Worm (Caenorhabditis elegans): ENCODE data around the gene T04C12.33.

Gene T04C12.33

ce11 chrV:11078874-11079273 lies 26.9 kb downstream of the T04C12.33 start:
- TF ChIP-seq unc-55 (GFP tag; optimal IDR thresholded peaks at IDR 0.05) (peak; percentile 18), sma-9 (GFP tag; optimal IDR thresholded peaks at IDR 0.05) (no peak), sma-9 (tag; optimal IDR thresholded peaks at IDR 0.05) (no peak)

- TF ChIP-seq sma-9 (GFP tag; optimal IDR thresholded peaks at IDR 0.05): peak; percentile 60
- TF ChIP-seq sma-9 (tag; optimal IDR thresholded peaks at IDR 0.05): no peak
- TF ChIP-seq sem-4 (tag; optimal IDR thresholded peaks at IDR 0.05): peak; percentile 9
- TF ChIP-seq lsy-2 (tag; optimal IDR thresholded peaks at IDR 0.05): peak in 1 of 2 experiments; percentile 29
- TF ChIP-seq F13H6.1 (tag; optimal IDR thresholded peaks at IDR 0.05): peak; percentile 75
- TF ChIP-seq elt-1 (tag; optimal IDR thresholded peaks at IDR 0.05): no peak
- TF ChIP-seq blmp-1 (tag; optimal IDR thresholded peaks at IDR 0.05; ENCODE audit: insufficient read depth): no peak
- peak; percentile 96 for TF ChIP-seq fos-1 (tag; optimal IDR thresholded peaks at IDR 0.05)
- TF ChIP-seq nhr-129 (tag; optimal IDR thresholded peaks at IDR 0.05): peak; percentile 60
Measured at ce11 chrV:11080345-11081102, 28.5 kb downstream of the T04C12.33 start, which contains the start of gene act-1. TSS of gene act-1 (plus strand) at chrV:11081052.

ce11 chrV:11082475-11082874 lies 30.5 kb downstream of the T04C12.33 start:
- TF ChIP-seq sma-9 (GFP tag; optimal IDR thresholded peaks at IDR 0.05) (peak; percentile 81), sma-9 (tag; optimal IDR thresholded peaks at IDR 0.05) (no peak), nhr-237 (tag; optimal IDR thresholded peaks at IDR 0.05) (no peak), R02D3.7 (tag; optimal IDR thresholded peaks at IDR 0.05) (no peak), lin-13 (GFP tag; optimal IDR thresholded peaks at IDR 0.05) (peak; percentile 21), F13H6.1 (tag; optimal IDR thresholded peaks at IDR 0.05) (peak; percentile 86), crh-2 (tag; optimal IDR thresholded peaks at IDR 0.05) (peak; percentile 14), mdl-1 (tag; optimal IDR thresholded peaks at IDR 0.05) (no peak), dmd-4 (tag; optimal IDR thresholded peaks at IDR 0.05) (no peak), sma-3 (GFP tag; optimal IDR thresholded peaks at IDR 0.05) (peak; percentile 73), unc-39 (tag; optimal IDR thresholded peaks at IDR 0.05) (no peak), nhr-6 (tag; optimal IDR thresholded peaks at IDR 0.05) (peak; percentile 68), sem-4 (tag; optimal IDR thresholded peaks at IDR 0.05) (peak; percentile 33), C34F6.9 (tag; optimal IDR thresholded peaks at IDR 0.05) (peak; percentile 14), nhr-129 (tag; optimal IDR thresholded peaks at IDR 0.05) (peak; percentile 78), ama-1 (optimal IDR thresholded peaks at IDR 0.05) (peak; percentile 38), nhr-11 (tag; optimal IDR thresholded peaks at IDR 0.05) (no peak), ztf-4 (tag; optimal IDR thresholded peaks at IDR 0.05) (peak; percentile 79), lsy-2 (tag; optimal IDR thresholded peaks at IDR 0.05) (peak; percentile 14 to 48)

ce11 chrV:11082964-11083363 lies 30.9 kb downstream of the T04C12.33 start:
- TF ChIP-seq lin-13 (GFP tag; optimal IDR thresholded peaks at IDR 0.05) (no peak), mbf-1 (tag; optimal IDR thresholded peaks at IDR 0.05) (no peak), ceh-16 (tag; optimal IDR thresholded peaks at IDR 0.05) (no peak), unc-39 (tag; optimal IDR thresholded peaks at IDR 0.05) (no peak), gmeb-1 (tag; optimal IDR thresholded peaks at IDR 0.05) (no peak), ama-1 (optimal IDR thresholded peaks at IDR 0.05) (no peak), egl-27 (tag; optimal IDR thresholded peaks at IDR 0.05) (no peak), peb-1 (tag; optimal IDR thresholded peaks at IDR 0.05) (no peak), nhr-12 (tag; optimal IDR thresholded peaks at IDR 0.05) (no peak), nhr-6 (tag; optimal IDR thresholded peaks at IDR 0.05) (no peak), nhr-10 (tag; optimal IDR thresholded peaks at IDR 0.05) (no peak)

ce11 chrV:11083691-11084090 lies 31.7 kb downstream of the T04C12.33 start:
- peak; percentile 38 for TF ChIP-seq mab-5 (tag; optimal IDR thresholded peaks at IDR 0.05)
- peak in 1 of 2 experiments; percentile 62 for TF ChIP-seq lsy-2 (tag; optimal IDR thresholded peaks at IDR 0.05)
- peak; percentile 68 for TF ChIP-seq C34F6.9 (tag; optimal IDR thresholded peaks at IDR 0.05)
- TF ChIP-seq sma-9 (GFP tag; optimal IDR thresholded peaks at IDR 0.05): peak; percentile 61
- TF ChIP-seq sma-9 (tag; optimal IDR thresholded peaks at IDR 0.05): no peak
- no peak for TF ChIP-seq nhr-6 (tag; optimal IDR thresholded peaks at IDR 0.05)
- TF ChIP-seq R02D3.7 (tag; optimal IDR thresholded peaks at IDR 0.05): no peak
- no peak for TF ChIP-seq fos-1 (tag; optimal IDR thresholded peaks at IDR 0.05)
- peak; percentile 29 for TF ChIP-seq unc-55 (GFP tag; optimal IDR thresholded peaks at IDR 0.05)
- TF ChIP-seq snpc-4 (tag; optimal IDR thresholded peaks at IDR 0.05): no peak
- peak; percentile 84 for TF ChIP-seq F13H6.1 (tag; optimal IDR thresholded peaks at IDR 0.05)
- peak; percentile 5 for TF ChIP-seq Y55F3AM.14 (GFP tag; optimal IDR thresholded peaks at IDR 0.05)
- TF ChIP-seq sem-4 (tag; optimal IDR thresholded peaks at IDR 0.05): no peak
- TF ChIP-seq skn-1 (tag; optimal IDR thresholded peaks at IDR 0.05): no peak
- peak; percentile 77 for TF ChIP-seq nhr-129 (tag; optimal IDR thresholded peaks at IDR 0.05)
- TF ChIP-seq nhr-11 (tag; optimal IDR thresholded peaks at IDR 0.05): no peak
- peak; percentile 19 to 37 for TF ChIP-seq mdl-1 (tag; optimal IDR thresholded peaks at IDR 0.05)
- peak; percentile 33 for TF ChIP-seq lin-13 (GFP tag; optimal IDR thresholded peaks at IDR 0.05)

Data from whole organism, L2 larva.